Worm (Caenorhabditis elegans) whole organism, late embryonic: Measurements from ENCODE around the gene H38K22.9.

Experiments
- F13H6.1 ChIP-seq: sonication (generic microtip); optimal IDR thresholded peaks from 2 replicates; lab custom pipeline; 2016; ENCODE audit warnings: missing genetic modification characterization, missing compliant biosample characterization
- ceh-14 ChIP-seq: sonication (generic microtip); optimal IDR thresholded peaks from 2 replicates; lab custom pipeline; 2016; ENCODE audit warnings: missing genotype, missing genetic modification characterization, missing compliant biosample characterization
- ceh-18 ChIP-seq: sonication (generic microtip); optimal IDR thresholded peaks from 2 replicates; lab custom pipeline; 2016; ENCODE audit warnings: missing genetic modification characterization, missing compliant biosample characterization
- ceh-19 ChIP-seq: fragments of 200-800 bp; sonication (Bioruptor generic); optimal IDR thresholded peaks from 2 replicates; lab custom pipeline; 2018; ENCODE audit warnings: mild to moderate bottlenecking, missing genetic modification characterization, missing compliant biosample characterization
- ceh-22 ChIP-seq: sonication (generic microtip); optimal IDR thresholded peaks from 2 replicates; lab custom pipeline; 2017; ENCODE audit warnings: missing biosample characterization, missing genetic modification characterization
- ceh-24 ChIP-seq: sonication (generic microtip); optimal IDR thresholded peaks from 2 replicates; lab custom pipeline; 2016; ENCODE audit warnings: mild to moderate bottlenecking, missing genetic modification characterization, missing compliant biosample characterization
- ceh-30 ChIP-seq: fragments of 150-350 bp; optimal IDR thresholded peaks from 2 replicates; lab custom pipeline; 2014; ENCODE audit warnings: missing biosample characterization, missing genetic modification characterization
- ceh-31 ChIP-seq: sonication (generic microtip); optimal IDR thresholded peaks from 2 replicates; lab custom pipeline; 2016; ENCODE audit warnings: missing genetic modification characterization, missing compliant biosample characterization
- ceh-34 ChIP-seq: sonication (generic microtip); optimal IDR thresholded peaks from 2 replicates; lab custom pipeline; 2016; ENCODE audit warnings: mild to moderate bottlenecking, missing genetic modification characterization, missing compliant biosample characterization
- ceh-48 ChIP-seq: sonication (generic microtip); optimal IDR thresholded peaks from 2 replicates; lab custom pipeline; 2016; ENCODE audit warnings: missing genetic modification characterization, inconsistent platforms, missing compliant biosample characterization
- ceh-6 ChIP-seq: fragments of 200-800 bp; sonication (Bioruptor generic); optimal IDR thresholded peaks from 2 replicates; lab custom pipeline; 2018; ENCODE audit warnings: mild to moderate bottlenecking, missing genetic modification characterization, missing compliant biosample characterization
- che-1 ChIP-seq: sonication (generic microtip); optimal IDR thresholded peaks from 2 replicates; lab custom pipeline; 2016; ENCODE audit warnings: mild to moderate bottlenecking, missing genetic modification characterization, missing compliant biosample characterization
- dmd-4 ChIP-seq: sonication (generic microtip); optimal IDR thresholded peaks from 2 replicates; lab custom pipeline; 2016; ENCODE audit warnings: borderline replicate concordance, missing genetic modification characterization, missing compliant biosample characterization
- dve-1 ChIP-seq: sonication (generic microtip); optimal IDR thresholded peaks from 2 replicates; lab custom pipeline; 2017; ENCODE audit warnings: antibody characterized with exemption, mild to moderate bottlenecking, missing genetic modification characterization, missing compliant biosample characterization
- elt-2 ChIP-seq: sonication (generic microtip); optimal IDR thresholded peaks from 2 replicates; lab custom pipeline; 2016; ENCODE audit warnings: missing genetic modification reagents, missing genetic modification characterization, missing compliant biosample characterization
- elt-4 ChIP-seq: sonication (generic microtip); optimal IDR thresholded peaks from 2 replicates; lab custom pipeline; 2016; ENCODE audit warnings: missing genetic modification characterization, missing compliant biosample characterization
- gmeb-2 ChIP-seq: sonication (generic microtip); optimal IDR thresholded peaks from 2 replicates; lab custom pipeline; 2016; ENCODE audit warnings: missing genetic modification characterization, inconsistent platforms, missing compliant biosample characterization
- hlh-13 ChIP-seq: fragments of 200-800 bp; sonication (Bioruptor generic); optimal IDR thresholded peaks from 2 replicates; lab custom pipeline; 2018; ENCODE audit warnings: mild to moderate bottlenecking, missing genetic modification characterization, missing compliant biosample characterization
- hlh-15 ChIP-seq: sonication (generic microtip); optimal IDR thresholded peaks from 2 replicates; lab custom pipeline; 2016; ENCODE audit warnings: missing genetic modification characterization, missing compliant biosample characterization
- hlh-30 ChIP-seq: sonication (generic microtip); optimal IDR thresholded peaks from 2 replicates; lab custom pipeline; 2017; ENCODE audit warnings: antibody characterized with exemption, missing genetic modification characterization, missing compliant biosample characterization; ENCODE audit not compliant: insufficient read depth
- lin-11 ChIP-seq: fragments of 200-800 bp; sonication (Bioruptor generic); optimal IDR thresholded peaks from 2 replicates; lab custom pipeline; 2018; ENCODE audit warnings: mild to moderate bottlenecking, missing genetic modification characterization, missing compliant biosample characterization
- mec-3 ChIP-seq: sonication (generic microtip); optimal IDR thresholded peaks from 2 replicates; lab custom pipeline; 2016; ENCODE audit warnings: borderline replicate concordance, missing genetic modification characterization, missing compliant biosample characterization
- nfya-1 ChIP-seq: sonication (generic microtip); optimal IDR thresholded peaks from 2 replicates; lab custom pipeline; 2017; ENCODE audit warnings: missing genetic modification characterization, mild to moderate bottlenecking, missing compliant biosample characterization, antibody characterized with exemption, moderate library complexity
- nhr-232 ChIP-seq: sonication (generic microtip); optimal IDR thresholded peaks from 2 replicates; lab custom pipeline; 2016; ENCODE audit warnings: missing genetic modification characterization, missing compliant biosample characterization
- pat-9 ChIP-seq: fragments of 200-800 bp; sonication (Bioruptor generic); optimal IDR thresholded peaks from 2 replicates; lab custom pipeline; 2018; ENCODE audit warnings: mild to moderate bottlenecking, missing genetic modification characterization, moderate library complexity, missing compliant biosample characterization
- pha-2 ChIP-seq: sonication (generic microtip); optimal IDR thresholded peaks from 2 replicates; lab custom pipeline; 2017; ENCODE audit warnings: mild to moderate bottlenecking, missing genetic modification characterization, missing compliant biosample characterization
- pha-4 ChIP-seq: fragments of 150-350 bp; optimal IDR thresholded peaks from 2 replicates; lab custom pipeline; 2018; ENCODE audit warnings: missing biosample characterization, missing genetic modification reagents, missing genetic modification characterization
- pqm-1 ChIP-seq: sonication (generic microtip); optimal IDR thresholded peaks from 2 replicates; lab custom pipeline; 2016; ENCODE audit warnings: missing genetic modification characterization, missing compliant biosample characterization
- pros-1 ChIP-seq: fragments of 150-350 bp; optimal IDR thresholded peaks from 2 replicates; lab custom pipeline; 2014; ENCODE audit warnings: missing biosample characterization, missing genetic modification reagents, missing genetic modification characterization
- ref-2 ChIP-seq: sonication (generic microtip); optimal IDR thresholded peaks from 2 replicates; lab custom pipeline; 2016; ENCODE audit warnings: missing genetic modification characterization, missing compliant biosample characterization
- rnt-1 ChIP-seq: sonication (generic microtip); optimal IDR thresholded peaks from 2 replicates; lab custom pipeline; 2016; ENCODE audit warnings: missing genetic modification characterization, missing compliant biosample characterization
- sox-2 ChIP-seq: fragments of 200-800 bp; sonication (Bioruptor generic); IDR thresholded peaks from 2 replicates; pipeline ENCODE4 v1.3.6; 2022; ENCODE audit warnings: missing genetic modification reagents, missing genetic modification characterization, missing compliant biosample characterization
- sox-4 ChIP-seq: sonication (generic microtip); optimal IDR thresholded peaks from 2 replicates; lab custom pipeline; 2017; ENCODE audit warnings: mild to moderate bottlenecking, missing genetic modification characterization, inconsistent platforms, missing compliant biosample characterization
- tbx-2 ChIP-seq: sonication (generic microtip); optimal IDR thresholded peaks from 2 replicates; lab custom pipeline; 2016; ENCODE audit warnings: missing genetic modification characterization, missing compliant biosample characterization
- tbx-7 ChIP-seq: sonication (generic microtip); optimal IDR thresholded peaks from 2 replicates; lab custom pipeline; 2016; ENCODE audit warnings: missing genotype, missing genetic modification characterization, missing compliant biosample characterization
- ttx-3 ChIP-seq: sonication (generic microtip); optimal IDR thresholded peaks from 2 replicates; lab custom pipeline; 2016; ENCODE audit warnings: missing genetic modification reagents, missing genetic modification characterization, missing compliant biosample characterization
- unc-3 ChIP-seq, 2 experiments: fragments of 200-800 bp in 1 of 2; sonication (Bioruptor generic) in 1 of 2; sonication (generic microtip) in 1 of 2; conservative IDR thresholded peaks in 1 of 2; optimal IDR thresholded peaks in 1 of 2; 2 replicates each; pipeline versions ENCODE4 v1.3.6 to Lab custom; 2016 to 2022; ENCODE audit warnings: missing compliant biosample characterization in 2 of 2, missing genetic modification characterization in 2 of 2, missing genetic modification reagents in 1 of 2
- unc-55 ChIP-seq: sonication (generic microtip); optimal IDR thresholded peaks from 2 replicates; lab custom pipeline; 2017; ENCODE audit warnings: missing biosample characterization, missing genetic modification reagents, missing genetic modification characterization
- ztf-16 ChIP-seq: sonication (generic microtip); optimal IDR thresholded peaks from 2 replicates; lab custom pipeline; 2017; ENCODE audit warnings: missing genetic modification characterization, missing compliant biosample characterization

H38K22.9 gene

ce11 chrIII:4281955-4282618 is 41.9 kb upstream of the H38K22.9 start (continued):
- no peak for TF ChIP-seq ceh-24 (tag; lab: Kevin White, UChicago)
- no peak for TF ChIP-seq sox-4 (tag; lab: Kevin White, UChicago)
- peak; percentile 69 for TF ChIP-seq dmd-4 (tag; lab: Kevin White, UChicago)
- no peak for TF ChIP-seq ceh-30 (tag; lab: Kevin White, UChicago)
- TF ChIP-seq F13H6.1 (tag; lab: Kevin White, UChicago) = peak; percentile 98
- no peak for TF ChIP-seq gmeb-2 (tag; lab: Kevin White, UChicago)
- TF ChIP-seq pat-9 = peak; percentile 67
- TF ChIP-seq ceh-6 (GFP tag; lab: Kevin White, UChicago) = peak; percentile 60
- TF ChIP-seq nhr-232 (tag; lab: Kevin White, UChicago) = peak; percentile 4
- peak; percentile 51 for TF ChIP-seq tbx-7 (tag; lab: Kevin White, UChicago)
- peak; percentile 86 for TF ChIP-seq pha-2 (tag; lab: Kevin White, UChicago)
- TF ChIP-seq mec-3 (tag; lab: Kevin White, UChicago) = peak; percentile 65
- peak; percentile 99 for TF ChIP-seq rnt-1
- TF ChIP-seq ceh-31 (tag; lab: Kevin White, UChicago) = peak; percentile 99
- TF ChIP-seq ceh-14 (tag; lab: Kevin White, UChicago) = peak; percentile 91
- peak; percentile 76 for TF ChIP-seq ceh-19 (GFP tag; lab: Kevin White, UChicago)
- no peak for TF ChIP-seq elt-4 (tag; lab: Kevin White, UChicago)
- peak; percentile 48 for TF ChIP-seq che-1 (tag; lab: Kevin White, UChicago)
- no peak for TF ChIP-seq hlh-13 (GFP tag; lab: Kevin White, UChicago)
- TF ChIP-seq ztf-16 = peak; percentile 14
- TF ChIP-seq pha-4 (tag; lab: Kevin White, UChicago) = no peak
- no peak for TF ChIP-seq ceh-48 (tag; lab: Kevin White, UChicago)
- TF ChIP-seq hlh-30 = peak; percentile 99

ce11 chrIII:4283175-4283574 is 40.8 kb upstream of the H38K22.9 start:
- TF ChIP-seq ceh-30 (tag; lab: Kevin White, UChicago) (no peak), rnt-1 (peak; percentile 29), unc-55 (GFP tag; lab: Kevin White, UChicago) (peak; percentile 88), ceh-34 (tag; lab: Kevin White, UChicago) (peak; percentile 42), ceh-18 (peak; percentile 38)

- TF ChIP-seq dmd-4 (tag; lab: Kevin White, UChicago) = no peak
- peak; percentile 48 for TF ChIP-seq ceh-18
- peak; percentile 27 for TF ChIP-seq tbx-2 (tag; lab: Kevin White, UChicago)
- peak; percentile 79 for TF ChIP-seq hlh-30
- no peak for TF ChIP-seq dve-1
- no peak for TF ChIP-seq pros-1
- no peak for TF ChIP-seq gmeb-2 (tag; lab: Kevin White, UChicago)
- no peak for TF ChIP-seq ref-2
- no peak for TF ChIP-seq lin-11 (tag; lab: Kevin White, UChicago)
- TF ChIP-seq elt-2 (tag; lab: Kevin White, UChicago) = peak; percentile 23
- peak; percentile 14 for TF ChIP-seq pqm-1 (tag; lab: Kevin White, UChicago)
These were observed 39.2 kb upstream of the H38K22.9 start for ce11 chrIII:4284732-4285165.

- no peak for TF ChIP-seq lin-11 (tag; lab: Kevin White, UChicago)
- TF ChIP-seq ttx-3 (tag; lab: Kevin White, UChicago) = no peak
- no peak for TF ChIP-seq nfya-1
- TF ChIP-seq unc-3 (GFP tag; conservative IDR thresholded peaks at IDR 0.05; lab: Robert Waterston, UW) = no peak
- no peak for TF ChIP-seq unc-3 (tag; optimal IDR thresholded peaks at IDR 0.05; lab: Kevin White, UChicago)
- TF ChIP-seq sox-2 = no peak
- no peak for TF ChIP-seq hlh-15 (tag; lab: Kevin White, UChicago)
- TF ChIP-seq ceh-22 (tag; lab: Kevin White, UChicago) = no peak
These were observed 36.6 kb upstream of the H38K22.9 start, which contains the start of gene R10E4.3 for ce11 chrIII:4287379-4287778. Gene R10E4.3 (minus strand): TSS chrIII:4287479.
